Worm (Caenorhabditis elegans) whole organism, late embryonic: Measurements from ENCODE around the gene C33D9.3.

Source experiments
- ceh-48 ChIP-seq: sonication (generic microtip); optimal IDR thresholded peaks from 2 replicates; lab custom pipeline; 2016; ENCODE audit warnings: missing genetic modification characterization, inconsistent platforms, missing compliant biosample characterization
- ceh-9 ChIP-seq: sonication (generic microtip); optimal IDR thresholded peaks from 2 replicates; lab custom pipeline; 2016; ENCODE audit warnings: mild to moderate bottlenecking, missing genetic modification characterization, inconsistent platforms, missing compliant biosample characterization
- elt-2 ChIP-seq: sonication (generic microtip); optimal IDR thresholded peaks from 2 replicates; lab custom pipeline; 2016; ENCODE audit warnings: missing genetic modification reagents, missing genetic modification characterization, missing compliant biosample characterization
- lin-11 ChIP-seq: fragments of 200-800 bp; sonication (Bioruptor generic); optimal IDR thresholded peaks from 2 replicates; lab custom pipeline; 2018; ENCODE audit warnings: mild to moderate bottlenecking, missing genetic modification characterization, missing compliant biosample characterization
- nfya-1 ChIP-seq: sonication (generic microtip); optimal IDR thresholded peaks from 2 replicates; lab custom pipeline; 2017; ENCODE audit warnings: missing genetic modification characterization, mild to moderate bottlenecking, missing compliant biosample characterization, antibody characterized with exemption, moderate library complexity
- odd-2 ChIP-seq: sonication (generic microtip); optimal IDR thresholded peaks from 2 replicates; lab custom pipeline; 2017; ENCODE audit warnings: antibody characterized with exemption, mild to moderate bottlenecking, missing genetic modification characterization, missing compliant biosample characterization
- pag-3 ChIP-seq: sonication (generic microtip); optimal IDR thresholded peaks from 2 replicates; lab custom pipeline; 2016; ENCODE audit warnings: missing compliant biosample characterization, missing genetic modification characterization, borderline replicate concordance
- pqm-1 ChIP-seq: sonication (generic microtip); optimal IDR thresholded peaks from 2 replicates; lab custom pipeline; 2016; ENCODE audit warnings: missing genetic modification characterization, missing compliant biosample characterization
- rnt-1 ChIP-seq: sonication (generic microtip); optimal IDR thresholded peaks from 2 replicates; lab custom pipeline; 2016; ENCODE audit warnings: missing genetic modification characterization, missing compliant biosample characterization

- TF ChIP-seq ceh-48 (no peak), nfya-1 (tag; lab: Kevin White, UChicago) (no peak), odd-2 (tag; lab: Kevin White, UChicago) (no peak), ceh-9 (no peak), pqm-1 (no peak), elt-2 (tag; lab: Kevin White, UChicago) (no peak), lin-11 (tag; lab: Kevin White, UChicago) (no peak), rnt-1 (tag; lab: Kevin White, UChicago) (no peak), pag-3 (no peak)
Observed at ce11 chrIV:8790144-8790543, 2.6 kb downstream of the C33D9.3 start, which contains the start of gene sru-35.
